Fruit fly (Drosophila melanogaster) whole organism, wandering third instar larva: ENCODE results near the gene rictor.

Experiments
- Abd-B ChIP-seq: fragments of >200 bp; optimal IDR thresholded peaks from 2 replicates; lab custom pipeline; 2017; ENCODE audit warnings: missing biosample characterization, missing genetic modification characterization
- CG32264 ChIP-seq: fragments of 200-800 bp; sonication (Bioruptor generic); optimal IDR thresholded peaks from 2 replicates; lab custom pipeline; 2016; ENCODE audit warnings: missing biosample characterization, missing genetic modification characterization
- CG9705 ChIP-seq: fragments of 200-800 bp; sonication (Bioruptor generic); optimal IDR thresholded peaks from 2 replicates; lab custom pipeline; 2018; ENCODE audit warnings: missing biosample characterization, mild to moderate bottlenecking, missing genetic modification characterization
- CrebA ChIP-seq: fragments of 200-800 bp; sonication (Bioruptor generic); optimal IDR thresholded peaks from 2 replicates; lab custom pipeline; 2016; ENCODE audit warnings: missing biosample characterization, mild to moderate bottlenecking, missing genetic modification characterization, borderline replicate concordance
- Dfd ChIP-seq: fragments of >200 bp; optimal IDR thresholded peaks from 2 replicates; lab custom pipeline; 2017; ENCODE audit warnings: missing biosample characterization, missing genetic modification characterization
- Dif ChIP-seq: fragments of 200-275, 200-300 bp; sonication (Bioruptor generic); optimal IDR thresholded peaks from 2 replicates; lab custom pipeline; 2018; ENCODE audit warnings: missing biosample characterization, missing genetic modification characterization; ENCODE audit not compliant: partially characterized antibody
- GATAd ChIP-seq: sonication (Bioruptor generic); optimal IDR thresholded peaks from 2 replicates; lab custom pipeline; 2016; ENCODE audit warnings: missing biosample characterization, missing genetic modification characterization
- HLH106 ChIP-seq: fragments of 200-800 bp; optimal IDR thresholded peaks from 3 replicates; lab custom pipeline; 2019; ENCODE audit warnings: missing biosample characterization, mild to moderate bottlenecking, missing genetic modification characterization, moderate library complexity
- Hnf4 ChIP-seq: fragments of 200-800 bp; sonication (Bioruptor generic); optimal IDR thresholded peaks from 2 replicates; lab custom pipeline; 2016; ENCODE audit warnings: missing biosample characterization, mild to moderate bottlenecking, missing genetic modification characterization
- Hr78 ChIP-seq: fragments of >200 bp; optimal IDR thresholded peaks from 2 replicates; lab custom pipeline; 2017; ENCODE audit warnings: missing biosample characterization, missing genetic modification characterization
- Hr83 ChIP-seq: fragments of 200-300 bp; sonication (Bioruptor generic); optimal IDR thresholded peaks from 2 replicates; lab custom pipeline; 2016; ENCODE audit warnings: missing biosample characterization, mild to moderate bottlenecking, missing genetic modification characterization, moderate library complexity; ENCODE audit not compliant: poor library complexity, severe bottlenecking
- Jra ChIP-seq: sonication (Bioruptor generic); optimal IDR thresholded peaks from 2 replicates; lab custom pipeline; 2016; ENCODE audit warnings: missing biosample characterization, missing genetic modification characterization
- Mio ChIP-seq: sonication (Bioruptor generic); optimal IDR thresholded peaks from 2 replicates; lab custom pipeline; 2016; ENCODE audit warnings: missing biosample characterization, missing genetic modification characterization
- Myc ChIP-seq: fragments of >200 bp; optimal IDR thresholded peaks from 2 replicates; lab custom pipeline; 2017
- N ChIP-seq: fragments of >200 bp; optimal IDR thresholded peaks from 2 replicates; lab custom pipeline; 2018; ENCODE audit warnings: missing biosample characterization, missing external identifiers, missing genetic modification characterization
- OdsH ChIP-seq: fragments of 200-800 bp; sonication (Bioruptor generic); optimal IDR thresholded peaks from 2 replicates; lab custom pipeline; 2016; ENCODE audit warnings: missing biosample characterization, mild to moderate bottlenecking, missing genetic modification characterization
- Rel ChIP-seq, 2 experiments: fragments of 200-800 bp; sonication (Bioruptor generic) in 1 of 2; optimal IDR thresholded peaks; 2 replicates in 1 of 2; 3 replicates in 1 of 2; lab custom pipeline; 2016 to 2019; ENCODE audit warnings: mild to moderate bottlenecking in 2 of 2, missing biosample characterization in 2 of 2, missing genetic modification characterization in 2 of 2, moderate library complexity in 1 of 2
- Sp1 ChIP-seq: fragments of 200-800 bp; sonication (Bioruptor generic); optimal IDR thresholded peaks from 3 replicates; lab custom pipeline; 2019; ENCODE audit warnings: missing biosample characterization, mild to moderate bottlenecking, missing genetic modification characterization, moderate library complexity
- Vsx2 ChIP-seq: fragments of 200-300, 225-300 bp; sonication (Bioruptor generic); optimal IDR thresholded peaks from 2 replicates; lab custom pipeline; 2018; ENCODE audit warnings: missing biosample characterization, missing genetic modification characterization; ENCODE audit not compliant: partially characterized antibody
- br ChIP-seq: fragments of 200-800 bp; sonication (Bioruptor generic); optimal IDR thresholded peaks from 2 replicates; lab custom pipeline; 2016; ENCODE audit warnings: missing biosample characterization, missing genetic modification characterization
- brk ChIP-seq: fragments of 200-800 bp; sonication (Bioruptor generic); optimal IDR thresholded peaks from 2 replicates; lab custom pipeline; 2016; ENCODE audit warnings: missing biosample characterization, mild to moderate bottlenecking, missing genetic modification characterization
- dl ChIP-seq, 2 experiments: fragments of 175-275, 200-275 bp in 1 of 2; fragments of 200-275 bp in 1 of 2; sonication (Bioruptor generic); optimal IDR thresholded peaks; lab custom pipeline; 2018; ENCODE audit warnings: mild to moderate bottlenecking in 2 of 2, missing biosample characterization in 2 of 2, missing genetic modification characterization in 2 of 2, moderate library complexity in 2 of 2; ENCODE audit not compliant: partially characterized antibody in 2 of 2, insufficient read depth in 1 of 2
- dmrt93B ChIP-seq: fragments of 200-800 bp; sonication (Bioruptor generic); optimal IDR thresholded peaks from 2 replicates; lab custom pipeline; 2018; ENCODE audit warnings: missing biosample characterization, mild to moderate bottlenecking, missing genetic modification characterization
- dsf ChIP-seq: sonication (Bioruptor generic); optimal IDR thresholded peaks from 2 replicates; lab custom pipeline; 2016; ENCODE audit warnings: missing biosample characterization, missing genetic modification characterization, borderline replicate concordance
- ey ChIP-seq: fragments of 200-800 bp; sonication (Bioruptor generic); optimal IDR thresholded peaks from 2 replicates; lab custom pipeline; 2016; ENCODE audit warnings: missing biosample characterization, missing genetic modification characterization
- foxo ChIP-seq, 2 experiments: fragments of 200-800 bp; sonication (Bioruptor generic); optimal IDR thresholded peaks; 2 replicates in 1 of 2; 3 replicates in 1 of 2; lab custom pipeline; 2016 to 2017; ENCODE audit warnings: missing biosample characterization in 2 of 2, missing genetic modification characterization in 2 of 2
- fru ChIP-seq: fragments of 200-800 bp; sonication (Bioruptor generic); optimal IDR thresholded peaks from 3 replicates; lab custom pipeline; 2016; ENCODE audit warnings: missing biosample characterization, mild to moderate bottlenecking, missing genetic modification characterization
- h ChIP-seq: fragments of 200-800 bp; sonication (Bioruptor generic); optimal IDR thresholded peaks from 3 replicates; lab custom pipeline; 2016; ENCODE audit warnings: missing biosample characterization, mild to moderate bottlenecking, missing genetic modification characterization
- jim ChIP-seq: fragments of 175-275, 200-325 bp; sonication (Bioruptor generic); optimal IDR thresholded peaks from 2 replicates; lab custom pipeline; 2016; ENCODE audit warnings: missing biosample characterization, mild to moderate bottlenecking, missing genetic modification characterization
- lola ChIP-seq: fragments of >200 bp; optimal IDR thresholded peaks from 2 replicates; lab custom pipeline; 2017; ENCODE audit warnings: missing biosample characterization, missing genetic modification characterization
- pan ChIP-seq: fragments of >200 bp; optimal IDR thresholded peaks from 2 replicates; lab custom pipeline; 2017
- psq ChIP-seq: fragments of 200-800 bp; sonication (Bioruptor generic); optimal IDR thresholded peaks from 3 replicates; lab custom pipeline; 2017; ENCODE audit warnings: missing biosample characterization, mild to moderate bottlenecking, missing genetic modification characterization, moderate library complexity
- rgr ChIP-seq: fragments of 200-800 bp; sonication (Bioruptor generic); optimal IDR thresholded peaks from 3 replicates; lab custom pipeline; 2016; ENCODE audit warnings: missing biosample characterization, mild to moderate bottlenecking, missing genetic modification characterization
- sage ChIP-seq: fragments of 200-800 bp; sonication (Bioruptor generic); optimal IDR thresholded peaks from 2 replicates; lab custom pipeline; 2016; ENCODE audit warnings: missing biosample characterization, mild to moderate bottlenecking, missing genetic modification characterization
- sv ChIP-seq: fragments of 200-800 bp; sonication (Bioruptor generic); optimal IDR thresholded peaks from 3 replicates; lab custom pipeline; 2016; ENCODE audit warnings: missing biosample characterization, missing genetic modification characterization
- tai ChIP-seq: sonication (Bioruptor generic); optimal IDR thresholded peaks from 2 replicates; lab custom pipeline; 2016; ENCODE audit warnings: missing biosample characterization, missing genetic modification characterization
- usp ChIP-seq: fragments of >200 bp; optimal IDR thresholded peaks from 2 replicates; lab custom pipeline; 2017; ENCODE audit warnings: missing biosample characterization, missing genetic modification characterization
- woc ChIP-seq: sonication (Bioruptor generic); optimal IDR thresholded peaks from 2 replicates; lab custom pipeline; 2016; ENCODE audit warnings: missing biosample characterization, mild to moderate bottlenecking, missing genetic modification characterization

Gene rictor

DNA sequence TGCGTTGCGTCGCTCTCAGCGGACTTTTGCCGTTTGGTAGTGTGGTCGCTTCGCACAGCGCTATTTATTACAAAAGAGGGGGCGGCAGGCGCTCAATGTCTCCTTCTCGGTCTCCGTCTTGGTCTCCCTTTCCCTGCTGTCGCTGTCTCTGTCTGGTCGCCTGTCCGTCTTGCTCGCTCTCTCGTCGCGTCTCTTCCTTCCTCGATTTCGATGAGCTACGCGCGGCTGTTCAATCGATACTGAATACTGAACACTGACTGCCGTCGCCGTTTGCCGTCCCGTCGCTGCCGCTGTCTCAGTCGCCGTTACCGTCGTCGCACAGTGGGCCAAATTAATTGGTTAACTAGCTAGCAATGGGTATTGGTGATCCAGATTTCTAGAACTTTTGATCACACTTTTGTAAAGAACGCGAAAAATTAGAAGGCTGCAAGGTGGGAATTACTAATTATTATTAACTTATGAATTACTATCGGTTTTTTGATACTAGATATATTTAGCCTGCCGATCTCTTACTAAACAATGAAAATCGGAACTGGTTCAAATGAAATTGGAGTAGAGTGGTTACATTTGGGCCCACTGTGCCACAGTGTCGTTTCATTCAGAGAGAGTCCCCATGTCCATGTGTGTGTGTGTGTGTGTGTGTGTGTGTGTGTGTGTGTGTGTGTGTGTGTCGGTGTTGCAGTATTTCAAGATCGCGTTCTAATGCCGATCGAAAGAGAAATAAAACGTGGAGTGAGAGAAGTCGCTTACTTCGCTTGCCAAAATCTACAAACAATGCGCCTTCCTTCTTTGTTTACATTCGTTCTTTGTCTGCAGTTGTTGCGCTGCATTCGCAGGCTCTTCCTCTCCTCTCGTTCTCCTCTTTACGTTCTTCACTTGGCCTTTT lies 37.1 kb upstream of the rictor start, which contains the start of gene CG8034:
Gene CG8034 (minus strand): TSS at position 264 of the 886 bp plus-strand sequence.
- TF ChIP-seq ey (GFP tag; lab: Kevin White, UChicago) (peak; percentile 98), tai (GFP tag; lab: Kevin White, UChicago) (peak; percentile 82), CrebA (peak; percentile 89), jim (GFP tag; lab: Kevin White, UChicago) (no peak), Myc (lab: Kevin White, UChicago) (no peak), OdsH (peak; percentile 96), pan (lab: Kevin White, UChicago) (no peak), rgr (GFP tag; lab: Kevin White, UChicago) (peak; percentile 97), dl (GFP tag; optimal IDR thresholded peaks at IDR 0.05; lab: Kevin White, UChicago; ENCODE audit: insufficient read depth in 1 of 2, partially characterized antibody in 2 of 2) (peak in 1 of 2 experiments; percentile 37), h (GFP tag; lab: Kevin White, UChicago) (peak; percentile 98), Hr78 (GFP tag; lab: Kevin White, UChicago) (no peak), usp (GFP tag; lab: Kevin White, UChicago) (no peak), brk (GFP tag; lab: Kevin White, UChicago) (peak; percentile 87), dmrt93B (GFP tag; lab: Kevin White, UChicago) (peak; percentile 97), CG9705 (peak; percentile 98), Dfd (GFP tag; lab: Kevin White, UChicago) (peak; percentile 96), sv (peak; percentile 91), dsf (GFP tag; lab: Kevin White, UChicago) (peak; percentile 74), psq (GFP tag; lab: Kevin White, UChicago) (peak; percentile 96), Sp1 (GFP tag; lab: Kevin White, UChicago) (peak; percentile 98), fru (GFP tag; lab: Kevin White, UChicago) (peak; percentile 98), Mio (GFP tag; lab: Kevin White, UChicago) (peak; percentile 80), Hr83 (GFP tag; lab: Kevin White, UChicago) (peak; percentile 12), Dif (GFP tag; lab: Kevin White, UChicago) (peak; percentile 83), Jra (GFP tag; lab: Kevin White, UChicago) (peak; percentile 86), GATAd (GFP tag; lab: Kevin White, UChicago) (peak; percentile 57), Rel (GFP tag; optimal IDR thresholded peaks at IDR 0.05; lab: Kevin White, UChicago) (peak; percentile 52), Rel (tag; optimal IDR thresholded peaks at IDR 0.05; lab: Kevin White, UChicago) (peak; percentile 86), foxo (GFP tag; optimal IDR thresholded peaks at IDR 0.05; lab: Kevin White, UChicago) (peak; percentile 82 to 97), woc (GFP tag; lab: Kevin White, UChicago) (peak; percentile 96), br (GFP tag; lab: Kevin White, UChicago) (peak; percentile 97), Vsx2 (GFP tag; lab: Kevin White, UChicago) (peak; percentile 34), Hnf4 (peak; percentile 93), N (peak; percentile 22), sage (GFP tag; lab: Kevin White, UChicago) (peak; percentile 91), Abd-B (GFP tag; lab: Kevin White, UChicago) (no peak), lola (GFP tag; lab: Kevin White, UChicago) (no peak), HLH106 (tag; lab: Kevin White, UChicago) (peak; percentile 99), CG32264 (GFP tag; lab: Kevin White, UChicago) (peak; percentile 91)
